Worm (Caenorhabditis elegans) whole organism, L3 larva: ENCODE data around the gene C08F11.13.
A peak's percentile ranks its signal among the peaks of the same experiment; 100 is the strongest.

Experiments
- R02D3.7 ChIP-seq: fragments of 150-350 bp; optimal IDR thresholded peaks from 2 replicates; lab custom pipeline; 2014; ENCODE audit warnings: missing biosample characterization, missing genetic modification characterization
- ZK546.5 ChIP-seq: sonication (generic microtip); optimal IDR thresholded peaks from 2 replicates; lab custom pipeline; 2017; ENCODE audit warnings: missing biosample characterization, missing genetic modification characterization
- aly-2 ChIP-seq: fragments of 150-350 bp; optimal IDR thresholded peaks from 2 replicates; lab custom pipeline; 2014; ENCODE audit warnings: missing biosample characterization, missing genetic modification characterization
- ama-1 ChIP-seq: fragments of 150-350 bp; optimal IDR thresholded peaks from 2 replicates; lab custom pipeline; 2018
- ceh-28 ChIP-seq: fragments of 150-350 bp; optimal IDR thresholded peaks from 2 replicates; lab custom pipeline; 2014; ENCODE audit warnings: missing biosample characterization, missing genetic modification reagents, missing genetic modification characterization
- ceh-82 ChIP-seq: fragments of 150-350 bp; optimal IDR thresholded peaks from 2 replicates; lab custom pipeline; 2014; ENCODE audit warnings: missing biosample characterization, missing genetic modification characterization
- ceh-9 ChIP-seq: sonication (generic microtip); optimal IDR thresholded peaks from 2 replicates; lab custom pipeline; 2018; ENCODE audit warnings: missing biosample characterization, missing genetic modification characterization
- daf-12 ChIP-seq: fragments of 150-350 bp; optimal IDR thresholded peaks from 2 replicates; lab custom pipeline; 2014; ENCODE audit warnings: missing biosample characterization, missing genetic modification reagents, missing genetic modification characterization
- egl-27 ChIP-seq: sonication (generic microtip); optimal IDR thresholded peaks from 4 replicates; lab custom pipeline; 2017; ENCODE audit warnings: missing biosample characterization, missing genetic modification reagents, missing genetic modification characterization
- elt-1 ChIP-seq: fragments of 150-350 bp; optimal IDR thresholded peaks from 2 replicates; lab custom pipeline; 2014; ENCODE audit warnings: missing biosample characterization, missing genetic modification characterization
- elt-2 ChIP-seq: sonication (generic microtip); optimal IDR thresholded peaks from 2 replicates; lab custom pipeline; 2016; ENCODE audit warnings: missing genetic modification reagents, mild to moderate bottlenecking, missing genetic modification characterization, missing compliant biosample characterization
- elt-3 ChIP-seq, 3 experiments: fragments of 150-350 bp in 1 of 3; sonication (generic microtip) in 2 of 3; optimal IDR thresholded peaks; 2 replicates in 2 of 3; 4 replicates in 1 of 3; lab custom pipeline; 2014 to 2017; ENCODE audit warnings: missing biosample characterization in 3 of 3, missing genetic modification characterization in 3 of 3
- fkh-10 ChIP-seq: sonication (generic microtip); optimal IDR thresholded peaks from 2 replicates; lab custom pipeline; 2017; ENCODE audit warnings: missing biosample characterization, missing genetic modification reagents, missing genetic modification characterization
- fkh-2 ChIP-seq: fragments of 150-350 bp; optimal IDR thresholded peaks from 2 replicates; lab custom pipeline; 2014; ENCODE audit warnings: missing biosample characterization, missing genetic modification reagents, missing genetic modification characterization
- fos-1 ChIP-seq: fragments of 150-350 bp; optimal IDR thresholded peaks from 2 replicates; lab custom pipeline; 2014; ENCODE audit warnings: missing biosample characterization, missing genetic modification characterization
- hmg-11 ChIP-seq: sonication (generic microtip); optimal IDR thresholded peaks from 2 replicates; lab custom pipeline; 2016; ENCODE audit warnings: missing genetic modification characterization, missing compliant biosample characterization
- lin-15B ChIP-seq: fragments of 150-350 bp; optimal IDR thresholded peaks from 2 replicates; lab custom pipeline; 2014; ENCODE audit warnings: missing biosample characterization, missing genetic modification characterization
- lin-39 ChIP-seq: fragments of 150-350 bp; optimal IDR thresholded peaks from 2 replicates; lab custom pipeline; 2018; ENCODE audit warnings: missing biosample characterization, missing genetic modification reagents, missing genetic modification characterization
- lsy-12 ChIP-seq: sonication (generic microtip); optimal IDR thresholded peaks from 2 replicates; lab custom pipeline; 2016; ENCODE audit warnings: mild to moderate bottlenecking, missing genetic modification characterization, missing compliant biosample characterization
- mdl-1 ChIP-seq: fragments of 150-350 bp; optimal IDR thresholded peaks from 2 replicates; lab custom pipeline; 2014; ENCODE audit warnings: missing biosample characterization, missing genetic modification characterization
- mml-1 ChIP-seq: fragments of 150-350 bp; sonication (generic microtip); optimal IDR thresholded peaks from 3 replicates; lab custom pipeline; 2014; ENCODE audit warnings: missing biosample characterization, missing genetic modification characterization
- nfya-1 ChIP-seq: sonication (generic microtip); optimal IDR thresholded peaks from 2 replicates; lab custom pipeline; 2017; ENCODE audit warnings: missing genetic modification characterization, mild to moderate bottlenecking, missing compliant biosample characterization, antibody characterized with exemption, moderate library complexity; ENCODE audit not compliant: insufficient read depth
- nhr-12 ChIP-seq: fragments of 150-350 bp; optimal IDR thresholded peaks from 2 replicates; lab custom pipeline; 2014; ENCODE audit warnings: missing biosample characterization, missing genetic modification characterization
- nhr-23 ChIP-seq: fragments of 150-350 bp; optimal IDR thresholded peaks from 2 replicates; lab custom pipeline; 2014; ENCODE audit warnings: missing biosample characterization, missing genetic modification reagents, missing genetic modification characterization
- nhr-25 ChIP-seq: sonication (generic microtip); optimal IDR thresholded peaks from 2 replicates; lab custom pipeline; 2017; ENCODE audit warnings: missing biosample characterization, missing genetic modification characterization
- nhr-28 ChIP-seq: fragments of 150-350 bp; optimal IDR thresholded peaks from 2 replicates; lab custom pipeline; 2014; ENCODE audit warnings: missing biosample characterization, missing genetic modification characterization
- nhr-43 ChIP-seq: sonication (generic microtip); optimal IDR thresholded peaks from 2 replicates; lab custom pipeline; 2016; ENCODE audit warnings: mild to moderate bottlenecking, missing genetic modification characterization, missing compliant biosample characterization; ENCODE audit not compliant: poor library complexity, severe bottlenecking
- nhr-67 ChIP-seq: fragments of 150-350 bp; optimal IDR thresholded peaks from 2 replicates; lab custom pipeline; 2014; ENCODE audit warnings: missing biosample characterization, missing genetic modification characterization
- nhr-76 ChIP-seq: fragments of 150-350 bp; sonication (generic microtip); optimal IDR thresholded peaks from 5 replicates; lab custom pipeline; 2014; ENCODE audit warnings: missing biosample characterization, missing genetic modification characterization
- nhr-77 ChIP-seq: fragments of 150-350 bp; optimal IDR thresholded peaks from 2 replicates; lab custom pipeline; 2014; ENCODE audit warnings: missing biosample characterization, missing genetic modification characterization
- pha-4 ChIP-seq: fragments of 150-350 bp; optimal IDR thresholded peaks from 2 replicates; lab custom pipeline; 2014; ENCODE audit warnings: missing biosample characterization, missing genetic modification reagents, missing genetic modification characterization
- skn-1 ChIP-seq: fragments of 150-350 bp; optimal IDR thresholded peaks from 2 replicates; lab custom pipeline; 2014; ENCODE audit warnings: missing biosample characterization, missing genetic modification characterization
- tbx-2 ChIP-seq: sonication (generic microtip); optimal IDR thresholded peaks from 2 replicates; lab custom pipeline; 2016; ENCODE audit warnings: mild to moderate bottlenecking, missing genetic modification characterization, missing compliant biosample characterization
- unc-39 ChIP-seq: sonication (generic microtip); optimal IDR thresholded peaks from 4 replicates; lab custom pipeline; 2017; ENCODE audit warnings: missing biosample characterization, missing genetic modification characterization
- ztf-11 ChIP-seq: fragments of 150-350 bp; optimal IDR thresholded peaks from 2 replicates; lab custom pipeline; 2014; ENCODE audit warnings: missing biosample characterization, missing genetic modification characterization
- ztf-4 ChIP-seq: fragments of 150-350 bp; optimal IDR thresholded peaks from 2 replicates; lab custom pipeline; 2014; ENCODE audit warnings: missing biosample characterization, missing genetic modification characterization

The C08F11.13 gene

ce11 chrIV:13636975-13637374 is 27.3 kb upstream of the C08F11.13 start, which contains the start of gene C08F11.7:
C08F11.7 (plus strand) TSS chrIV:13637275.
- no peak for TF ChIP-seq fos-1
- TF ChIP-seq nhr-77 (tag; lab: Kevin White, UChicago), result no peak
- TF ChIP-seq elt-1 (tag; lab: Kevin White, UChicago), result no peak
- no peak for TF ChIP-seq aly-2 (tag; lab: Kevin White, UChicago)
- no peak for TF ChIP-seq hmg-11 (tag; lab: Kevin White, UChicago)
- no peak for TF ChIP-seq nhr-76 (tag; lab: Kevin White, UChicago)
- no peak for TF ChIP-seq nhr-25 (tag; lab: Kevin White, UChicago)
- no peak for TF ChIP-seq fkh-2 (tag; lab: Kevin White, UChicago)
- no peak for TF ChIP-seq lin-39
- TF ChIP-seq pha-4, result no peak
- no peak for TF ChIP-seq tbx-2 (tag; lab: Kevin White, UChicago)
- no peak for TF ChIP-seq fkh-10 (GFP tag; lab: Kevin White, UChicago)
- no peak for TF ChIP-seq egl-27 (tag; lab: Kevin White, UChicago)
- no peak for TF ChIP-seq mml-1 (tag; lab: Kevin White, UChicago)
- TF ChIP-seq, all 47 proteins: peak for 0

DNA sequence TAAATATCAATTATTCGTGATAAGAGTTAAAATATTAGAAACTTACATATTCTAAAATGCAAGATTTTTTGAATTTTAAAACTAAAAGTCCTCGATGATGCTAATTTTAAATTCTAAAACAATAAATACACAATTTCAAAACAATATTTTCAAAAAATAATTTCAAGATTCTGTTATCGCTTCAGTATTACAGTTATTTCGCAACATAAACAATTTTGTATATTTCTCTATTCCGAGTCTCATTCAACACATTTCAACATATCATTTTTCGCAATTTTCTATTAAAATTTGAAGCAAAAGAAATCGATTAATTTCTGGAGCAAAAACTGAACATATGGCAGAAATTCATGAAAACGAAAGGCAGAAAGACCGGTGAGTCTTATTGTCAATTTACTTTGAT is 23.5 kb upstream of the C08F11.13 start, which contains the start of gene fbxa-98:
Gene fbxa-98 (plus strand): TSS at position 243 of the 400 bp plus-strand sequence.
- TF ChIP-seq ceh-82 (tag; lab: Kevin White, UChicago), result no peak
- TF ChIP-seq nhr-43 (tag; lab: Kevin White, UChicago), result no peak
- TF ChIP-seq ZK546.5 (tag; lab: Kevin White, UChicago), result no peak
- TF ChIP-seq ama-1 (lab: Kevin White, UChicago), result no peak
- TF ChIP-seq ztf-4 (tag; lab: Kevin White, UChicago), result no peak
- TF ChIP-seq hmg-11 (tag; lab: Kevin White, UChicago), result no peak
- TF ChIP-seq fkh-10 (GFP tag; lab: Kevin White, UChicago), result no peak
- TF ChIP-seq egl-27 (tag; lab: Kevin White, UChicago), result no peak

ce11 chrIV:13632613-13633012 is 22.9 kb upstream of the C08F11.13 start:
- TF ChIP-seq daf-12 (tag; lab: Kevin White, UChicago), result no peak
- no peak for TF ChIP-seq ama-1 (lab: Kevin White, UChicago)
- no peak for TF ChIP-seq nhr-23 (tag; lab: Kevin White, UChicago)
- TF ChIP-seq pha-4, result peak; percentile 22
- no peak for TF ChIP-seq nfya-1 (tag; lab: Kevin White, UChicago)

DNA sequence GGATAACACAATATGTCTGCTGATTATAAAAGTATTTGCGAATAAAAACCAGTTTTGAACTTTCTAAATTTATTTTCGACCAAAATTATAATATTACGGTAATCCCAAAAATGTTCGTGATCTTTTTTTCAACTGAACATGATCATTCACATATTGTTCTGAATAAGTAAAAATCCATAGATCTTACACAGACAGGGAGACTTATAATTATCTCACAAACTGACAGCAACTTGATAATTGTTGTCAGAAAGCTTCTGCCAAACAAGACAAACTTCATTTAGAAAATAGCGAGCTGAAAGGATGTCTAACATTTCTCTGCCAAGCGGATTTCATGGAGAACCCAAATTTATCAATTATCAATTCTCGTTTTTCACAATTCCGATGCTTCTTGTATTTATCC is 16.8 kb upstream of the C08F11.13 start, which contains the start of gene sru-21:
Gene sru-21 (plus strand): TSS at position 301 of the 400 bp plus-strand sequence.
- TF ChIP-seq R02D3.7 (no peak), nhr-28 (tag; lab: Kevin White, UChicago) (no peak), lin-15B (tag; lab: Kevin White, UChicago) (no peak), unc-39 (tag; lab: Kevin White, UChicago) (no peak), ceh-28 (tag; lab: Kevin White, UChicago) (no peak), ztf-11 (tag; lab: Kevin White, UChicago) (no peak), egl-27 (tag; lab: Kevin White, UChicago) (no peak), ceh-9 (no peak)

- TF ChIP-seq elt-3 (tag; optimal IDR thresholded peaks at IDR 0.05; lab: Kevin White, UChicago), result no peak
- TF ChIP-seq nhr-25 (tag; lab: Kevin White, UChicago), result no peak
- TF ChIP-seq R02D3.7, result no peak
- TF ChIP-seq nhr-67, result no peak
- no peak for TF ChIP-seq lsy-12 (tag; lab: Kevin White, UChicago)
- TF ChIP-seq mdl-1 (tag; lab: Kevin White, UChicago), result no peak
- TF ChIP-seq nhr-12, result no peak
- no peak for TF ChIP-seq fkh-10 (GFP tag; lab: Kevin White, UChicago)
- no peak for TF ChIP-seq ztf-4 (tag; lab: Kevin White, UChicago)
- no peak for TF ChIP-seq elt-2 (tag; lab: Kevin White, UChicago)
- TF ChIP-seq skn-1 (tag; lab: Kevin White, UChicago), result no peak
- no peak for TF ChIP-seq nhr-77 (tag; lab: Kevin White, UChicago)
- no peak for TF ChIP-seq lin-15B (tag; lab: Kevin White, UChicago)
- TF ChIP-seq ceh-28 (tag; lab: Kevin White, UChicago), result no peak
- TF ChIP-seq aly-2 (tag; lab: Kevin White, UChicago), result no peak
- TF ChIP-seq fkh-2 (tag; lab: Kevin White, UChicago), result no peak
- TF ChIP-seq nhr-76 (tag; lab: Kevin White, UChicago), result no peak
Measured at ce11 chrIV:13623533-13623932, 13.8 kb upstream of the C08F11.13 start, which contains the start of gene C08F11.1. C08F11.1 (plus strand) TSS chrIV:13623833.
